Worm (Caenorhabditis elegans) whole organism, L4/young adult: ENCODE measurements around the gene EGAP1.5.

Source experiments
- W03F9.2 ChIP-seq: fragments of 150-350 bp; optimal IDR thresholded peaks from 2 replicates; lab custom pipeline; 2014; ENCODE audit warnings: missing biosample characterization, missing genetic modification characterization
- dao-5 ChIP-seq: sonication (generic microtip); optimal IDR thresholded peaks from 2 replicates; lab custom pipeline; 2016; ENCODE audit warnings: missing genotype, missing genetic modification characterization, moderate library complexity, missing compliant biosample characterization
- him-1 ChIP-seq: sonication (generic microtip); optimal IDR thresholded peaks from 2 replicates; lab custom pipeline; 2016; ENCODE audit warnings: missing genotype, missing genetic modification reagents, missing genetic modification characterization, missing compliant biosample characterization

DNA sequence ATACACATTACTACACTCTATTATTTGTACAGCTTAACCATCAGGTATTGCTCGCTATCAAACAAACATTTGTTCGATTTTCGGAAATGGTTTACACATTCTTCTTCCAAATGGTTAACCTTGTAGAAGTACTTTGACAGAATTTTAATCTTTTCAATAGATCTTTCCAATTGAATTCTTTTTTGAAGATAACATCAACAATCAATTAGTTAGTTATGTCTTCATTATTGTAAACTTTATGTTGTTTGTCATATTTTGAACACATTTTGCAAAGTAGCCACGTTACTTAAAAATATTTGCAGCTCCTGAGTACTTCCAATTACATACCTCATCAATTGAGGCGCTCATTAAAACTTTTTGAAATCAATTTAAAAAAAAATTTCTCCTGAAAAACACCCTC lies 33.8 kb downstream of the EGAP1.5 start:
- TF ChIP-seq W03F9.2 (tag; lab: Kevin White, UChicago) = no peak
- TF ChIP-seq dao-5 = no peak
- no peak for TF ChIP-seq him-1 (tag; lab: Kevin White, UChicago)
